Worm (Caenorhabditis elegans): ENCODE results near the gene Y39B6A.5.

The Y39B6A.5 gene

DNA sequence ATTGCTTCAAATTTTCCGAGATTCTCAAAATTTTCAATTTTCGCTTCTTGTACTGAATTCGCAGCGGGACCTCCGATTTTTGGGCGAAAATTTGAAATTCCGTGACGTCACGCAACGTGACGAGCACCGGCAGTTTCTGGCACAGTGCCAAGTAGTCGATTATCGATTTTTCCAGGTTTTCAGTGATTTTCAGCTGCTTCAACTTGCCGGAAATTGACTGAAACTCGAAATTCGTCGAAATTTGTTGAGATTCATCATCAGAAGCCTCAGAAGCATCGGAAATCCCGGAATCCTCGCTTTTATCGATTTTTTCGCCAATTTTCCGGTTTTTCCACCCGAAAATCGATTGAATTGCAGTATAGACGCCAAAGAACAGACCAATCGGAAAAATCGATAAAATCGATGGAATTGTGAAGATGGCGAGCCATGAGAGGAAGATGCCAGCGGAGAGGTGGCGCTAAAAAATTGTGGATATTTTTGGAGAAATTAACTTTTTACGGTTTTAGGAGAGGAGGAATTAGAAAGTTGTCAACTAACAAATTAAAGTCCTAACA is 26.8 kb downstream of the Y39B6A.5 start:
- TF ChIP-seq hlh-1 (tag; optimal IDR thresholded peaks at IDR 0.05) (no peak), unc-62 (GFP tag; optimal IDR thresholded peaks at IDR 0.05) (no peak), zip-8 (tag; optimal IDR thresholded peaks at IDR 0.05) (no peak), lsy-2 (tag; optimal IDR thresholded peaks at IDR 0.05) (no peak), mab-5 (tag; optimal IDR thresholded peaks at IDR 0.05) (no peak), nhr-2 (tag; optimal IDR thresholded peaks at IDR 0.05) (no peak), snpc-4 (tag; optimal IDR thresholded peaks at IDR 0.05) (no peak), pha-4 (tag; optimal IDR thresholded peaks at IDR 0.05) (no peak), elt-3 (tag; optimal IDR thresholded peaks at IDR 0.05) (no peak), sem-2 (GFP tag; optimal IDR thresholded peaks at IDR 0.05) (no peak), nhr-28 (tag; optimal IDR thresholded peaks at IDR 0.05) (no peak), flh-1 (GFP tag; optimal IDR thresholded peaks at IDR 0.05) (no peak), cnd-1 (tag; optimal IDR thresholded peaks at IDR 0.05) (no peak), ham-2 (GFP tag; optimal IDR thresholded peaks at IDR 0.05) (no peak)

DNA sequence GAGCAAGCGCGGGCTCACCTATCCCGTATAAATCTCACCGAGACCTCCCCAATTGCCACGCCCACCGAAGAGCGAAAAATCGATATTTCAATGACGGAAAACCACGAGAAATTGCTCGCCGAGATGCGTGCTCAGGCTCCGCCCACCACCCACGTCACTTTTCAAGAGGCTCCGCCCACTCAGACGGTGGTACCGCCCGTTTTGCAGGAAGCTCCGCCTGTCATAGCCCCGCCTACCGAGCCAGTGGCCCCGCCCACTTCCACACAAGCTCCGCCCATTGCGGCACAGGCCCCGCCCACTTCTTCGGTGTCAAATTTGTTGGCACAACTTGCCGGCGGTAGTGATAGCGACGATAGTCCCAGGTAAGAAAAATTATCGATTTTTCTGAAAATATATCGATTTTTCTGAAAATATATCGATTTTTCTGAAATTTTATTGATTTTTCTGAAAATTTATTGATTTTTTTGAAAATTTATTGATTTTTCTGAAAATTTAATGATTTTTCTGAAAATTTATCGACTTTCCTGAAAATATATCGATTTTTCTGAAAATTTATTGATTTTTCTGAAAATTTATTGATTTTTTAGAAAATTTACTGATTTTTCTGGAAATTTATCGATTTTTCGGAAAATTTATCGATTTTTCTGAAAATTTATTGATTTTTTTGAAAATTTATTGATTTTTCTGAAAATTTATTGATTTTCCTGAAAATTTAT is 29.0 kb downstream of the Y39B6A.5 start:
- TF ChIP-seq elt-3 (tag; optimal IDR thresholded peaks at IDR 0.05) = no peak
- TF ChIP-seq mab-5 (tag; optimal IDR thresholded peaks at IDR 0.05) = no peak
- no peak for TF ChIP-seq mep-1 (tag; optimal IDR thresholded peaks at IDR 0.05)
- no peak for TF ChIP-seq drap-1 (GFP tag; optimal IDR thresholded peaks at IDR 0.05)
- TF ChIP-seq nhr-12 (tag; optimal IDR thresholded peaks at IDR 0.05) = no peak
- TF ChIP-seq unc-39 (tag; optimal IDR thresholded peaks at IDR 0.05) = no peak
- no peak for TF ChIP-seq nhr-237 (tag; optimal IDR thresholded peaks at IDR 0.05)
- no peak for TF ChIP-seq nhr-28 (tag; optimal IDR thresholded peaks at IDR 0.05)
- no peak for TF ChIP-seq zip-8 (tag; optimal IDR thresholded peaks at IDR 0.05)
- TF ChIP-seq cnd-1 (tag; optimal IDR thresholded peaks at IDR 0.05) = no peak
- TF ChIP-seq ztf-11 (tag; optimal IDR thresholded peaks at IDR 0.05) = no peak
- no peak for TF ChIP-seq sptf-1 (tag; optimal IDR thresholded peaks at IDR 0.05)

ce11 chrV:19127225-19127624 is 31.5 kb downstream of the Y39B6A.5 start, which contains the start of gene dyf-17:
Gene dyf-17, plus strand, starts transcription at chrV:19127525.
- TF ChIP-seq lin-13 (tag; optimal IDR thresholded peaks at IDR 0.05) = no peak
- TF ChIP-seq elt-1 (tag; optimal IDR thresholded peaks at IDR 0.05; ENCODE audit: borderline replicate concordance, insufficient read depth) = no peak
- no peak for TF ChIP-seq mab-5 (tag; optimal IDR thresholded peaks at IDR 0.05)
- no peak for TF ChIP-seq lsy-2 (tag; optimal IDR thresholded peaks at IDR 0.05)
- TF ChIP-seq lin-32 (GFP tag; optimal IDR thresholded peaks at IDR 0.05) = peak; percentile 15
- no peak for TF ChIP-seq pha-4 (tag; optimal IDR thresholded peaks at IDR 0.05)
- no peak for TF ChIP-seq sem-2 (GFP tag; optimal IDR thresholded peaks at IDR 0.05)

ce11 chrV:19125812-19126211 is 32.9 kb downstream of the Y39B6A.5 start:
- peak; percentile 92 for TF ChIP-seq ceh-83 (GFP tag; optimal IDR thresholded peaks at IDR 0.05)
- no peak for TF ChIP-seq nhr-76 (tag; optimal IDR thresholded peaks at IDR 0.05)
- TF ChIP-seq elt-3 (tag; optimal IDR thresholded peaks at IDR 0.05) = no peak
- TF ChIP-seq mls-2 (tag; optimal IDR thresholded peaks at IDR 0.05) = peak; percentile 92
- TF ChIP-seq ces-1 (GFP tag; optimal IDR thresholded peaks at IDR 0.05) = peak; percentile 20
- TF ChIP-seq tbx-8 (GFP tag; optimal IDR thresholded peaks at IDR 0.05) = peak; percentile 62
- peak; percentile 19 for TF ChIP-seq lsy-2 (tag; optimal IDR thresholded peaks at IDR 0.05)
- peak; percentile 5 for TF ChIP-seq blmp-1 (tag; optimal IDR thresholded peaks at IDR 0.05)
- peak; percentile 61 for TF ChIP-seq lin-13 (tag; optimal IDR thresholded peaks at IDR 0.05)
- peak; percentile 89 for TF ChIP-seq sptf-1 (tag; optimal IDR thresholded peaks at IDR 0.05)
- TF ChIP-seq unc-62 (GFP tag; optimal IDR thresholded peaks at IDR 0.05) = peak; percentile 19
- peak; percentile 73 for TF ChIP-seq unc-120 (tag; optimal IDR thresholded peaks at IDR 0.05; ENCODE audit: poor library complexity, severe bottlenecking)
- peak; percentile 59 for TF ChIP-seq bed-3 (GFP tag; optimal IDR thresholded peaks at IDR 0.05)
- TF ChIP-seq sem-2 (GFP tag; optimal IDR thresholded peaks at IDR 0.05) = peak; percentile 75
- peak; percentile 52 for TF ChIP-seq flh-1 (GFP tag; optimal IDR thresholded peaks at IDR 0.05)
- TF ChIP-seq ham-2 (GFP tag; optimal IDR thresholded peaks at IDR 0.05) = peak; percentile 79
- peak; percentile 79 for TF ChIP-seq ceh-43 (GFP tag; optimal IDR thresholded peaks at IDR 0.05)
- no peak for TF ChIP-seq nhr-12 (tag; optimal IDR thresholded peaks at IDR 0.05)
- TF ChIP-seq lin-32 (GFP tag; optimal IDR thresholded peaks at IDR 0.05) = peak; percentile 69
- no peak for TF ChIP-seq mep-1 (tag; optimal IDR thresholded peaks at IDR 0.05)
- no peak for TF ChIP-seq ztf-11 (tag; optimal IDR thresholded peaks at IDR 0.05)
- TF ChIP-seq unc-39 (tag; optimal IDR thresholded peaks at IDR 0.05) = no peak
- no peak for TF ChIP-seq ceh-39 (tag; optimal IDR thresholded peaks at IDR 0.05)
- TF ChIP-seq nhr-2 (tag; optimal IDR thresholded peaks at IDR 0.05) = no peak
- TF ChIP-seq pha-4 (tag; optimal IDR thresholded peaks at IDR 0.05) = no peak
- TF ChIP-seq hlh-1 (tag; optimal IDR thresholded peaks at IDR 0.05) = peak; percentile 5
- no peak for TF ChIP-seq snpc-4 (tag; optimal IDR thresholded peaks at IDR 0.05)
- peak; percentile 13 for TF ChIP-seq nhr-237 (tag; optimal IDR thresholded peaks at IDR 0.05)
- TF ChIP-seq zip-8 (tag; optimal IDR thresholded peaks at IDR 0.05) = no peak
- no peak for TF ChIP-seq elt-1 (tag; optimal IDR thresholded peaks at IDR 0.05; ENCODE audit: borderline replicate concordance, insufficient read depth)
- no peak for TF ChIP-seq nhr-28 (tag; optimal IDR thresholded peaks at IDR 0.05)
- peak; percentile 98 for TF ChIP-seq drap-1 (GFP tag; optimal IDR thresholded peaks at IDR 0.05)
- no peak for TF ChIP-seq mab-5 (tag; optimal IDR thresholded peaks at IDR 0.05)
- peak; percentile 90 for TF ChIP-seq cnd-1 (tag; optimal IDR thresholded peaks at IDR 0.05)
- peak; percentile 88 for TF ChIP-seq M03D4.4 (tag; optimal IDR thresholded peaks at IDR 0.05)
